Worm (Caenorhabditis elegans) whole organism, young adult: Measurements from ENCODE around the gene lys-6.
A peak's percentile ranks its signal among the peaks of the same experiment; 100 is the strongest.

ENCODE experiments used
- B0019.2 ChIP-seq: fragments of 200-800 bp; sonication (Bioruptor generic); conservative IDR thresholded peaks from 2 replicates; pipeline ENCODE4 v1.3.6; 2022; ENCODE audit warnings: missing genetic modification reagents, missing genetic modification characterization, missing compliant biosample characterization
- B0261.1 ChIP-seq: sonication (generic microtip); optimal IDR thresholded peaks from 2 replicates; lab custom pipeline; 2016; ENCODE audit warnings: mild to moderate bottlenecking, missing genetic modification characterization, moderate library complexity, missing compliant biosample characterization
- B0336.3 ChIP-seq: fragments of 200-800 bp; sonication (Bioruptor generic); IDR thresholded peaks from 2 replicates; pipeline ENCODE4 v1.3.6; 2022; ENCODE audit warnings: missing genetic modification characterization, missing compliant biosample characterization
- C06A6.2 ChIP-seq: fragments of 200-800 bp; sonication (Bioruptor generic); conservative IDR thresholded peaks from 2 replicates; pipeline ENCODE4 v1.3.6; 2022; ENCODE audit warnings: missing genetic modification characterization, missing compliant biosample characterization
- F49E8.2 ChIP-seq: sonication (generic microtip); optimal IDR thresholded peaks from 3 replicates; lab custom pipeline; 2017; ENCODE audit warnings: missing genetic modification characterization, mild to moderate bottlenecking, missing compliant biosample characterization, antibody characterized with exemption, moderate library complexity; ENCODE audit not compliant: insufficient read depth
- F52B5.7 ChIP-seq: sonication (generic microtip); optimal IDR thresholded peaks from 2 replicates; lab custom pipeline; 2016; ENCODE audit warnings: mild to moderate bottlenecking, missing genetic modification characterization, missing compliant biosample characterization
- K11D2.4 ChIP-seq: fragments of 200-800 bp; sonication (Bioruptor generic); IDR thresholded peaks from 2 replicates; pipeline ENCODE4 v1.3.6; 2022; ENCODE audit warnings: missing genetic modification reagents, missing genetic modification characterization, missing compliant biosample characterization
- K12H6.12 ChIP-seq: fragments of 200-800 bp; sonication (Bioruptor generic); optimal IDR thresholded peaks from 2 replicates; lab custom pipeline; 2018; ENCODE audit warnings: mild to moderate bottlenecking, missing genetic modification characterization, missing compliant biosample characterization
- T07F8.4 ChIP-seq: sonication (generic microtip); optimal IDR thresholded peaks from 2 replicates; lab custom pipeline; 2016; ENCODE audit warnings: mild to moderate bottlenecking, missing genetic modification characterization, moderate library complexity, missing compliant biosample characterization
- Y53F4B.3 ChIP-seq: fragments of 200-800 bp; sonication (Bioruptor generic); IDR thresholded peaks from 2 replicates; pipeline ENCODE4 v1.3.6; 2022; ENCODE audit warnings: missing genetic modification reagents, missing genetic modification characterization, missing compliant biosample characterization
- Y79H2A.3 ChIP-seq: fragments of 200-800 bp; sonication (Bioruptor generic); conservative IDR thresholded peaks from 2 replicates; pipeline ENCODE4 v1.3.6; 2022; ENCODE audit warnings: missing genetic modification reagents, missing genetic modification characterization, missing compliant biosample characterization
- akir-1 ChIP-seq: fragments of 200-800 bp; sonication (Bioruptor generic); optimal IDR thresholded peaks from 2 replicates; lab custom pipeline; 2018; ENCODE audit warnings: mild to moderate bottlenecking, missing genetic modification characterization, moderate library complexity, missing compliant biosample characterization
- ama-1 ChIP-seq, 3 experiments: fragments of 150-350 bp in 1 of 3; sonication (generic microtip) in 2 of 3; optimal IDR thresholded peaks; 2 replicates each; lab custom pipeline; 2014 to 2018; ENCODE audit warnings: missing biosample characterization in 2 of 3, missing genetic modification characterization in 2 of 3, missing genetic modification reagents in 2 of 3
- atf-7 ChIP-seq: sonication (generic microtip); optimal IDR thresholded peaks from 2 replicates; lab custom pipeline; 2017; ENCODE audit warnings: mild to moderate bottlenecking, missing genetic modification characterization, missing compliant biosample characterization
- ccch-3 ChIP-seq: fragments of 200-800 bp; sonication (Bioruptor generic); optimal IDR thresholded peaks from 2 replicates; lab custom pipeline; 2018; ENCODE audit warnings: mild to moderate bottlenecking, missing genetic modification characterization, missing compliant biosample characterization
- cebp-1 ChIP-seq, 2 experiments: fragments of 200-800 bp in 1 of 2; sonication (Bioruptor generic) in 1 of 2; sonication (generic microtip) in 1 of 2; IDR thresholded peaks in 1 of 2; optimal IDR thresholded peaks in 1 of 2; 2 replicates each; pipeline versions ENCODE4 v1.3.6 to Lab custom; 2017 to 2022; ENCODE audit warnings: missing compliant biosample characterization in 2 of 2, missing genetic modification characterization in 2 of 2, mild to moderate bottlenecking in 1 of 2, missing genetic modification reagents in 1 of 2, moderate library complexity in 1 of 2
- ceh-58 ChIP-seq: fragments of 200-800 bp; sonication (Bioruptor generic); IDR thresholded peaks from 2 replicates; pipeline ENCODE4 v1.3.6; 2022; ENCODE audit warnings: missing genetic modification characterization, missing compliant biosample characterization
- chd-7 ChIP-seq: sonication (generic microtip); optimal IDR thresholded peaks from 2 replicates; lab custom pipeline; 2016; ENCODE audit warnings: mild to moderate bottlenecking, missing genetic modification characterization, moderate library complexity, missing compliant biosample characterization
- dpl-1 ChIP-seq: fragments of 150-350 bp; optimal IDR thresholded peaks from 2 replicates; lab custom pipeline; 2014; ENCODE audit warnings: missing biosample characterization, missing genetic modification reagents, missing genetic modification characterization
- efl-1 ChIP-seq: fragments of 150-350 bp; optimal IDR thresholded peaks from 2 replicates; lab custom pipeline; 2014; ENCODE audit warnings: missing biosample characterization, missing genetic modification reagents, missing genetic modification characterization
- ekl-4 ChIP-seq: fragments of 200-800 bp; sonication (Bioruptor generic); IDR thresholded peaks from 2 replicates; pipeline ENCODE4 v1.3.6; 2022; ENCODE audit warnings: missing genetic modification reagents, missing genetic modification characterization, missing compliant biosample characterization
- gei-17 ChIP-seq: fragments of 200-800 bp; sonication (Bioruptor generic); optimal IDR thresholded peaks from 2 replicates; lab custom pipeline; 2018; ENCODE audit warnings: mild to moderate bottlenecking, missing genetic modification characterization, missing compliant biosample characterization
- lin-26 ChIP-seq: fragments of 200-800 bp; sonication (Bioruptor generic); IDR thresholded peaks from 2 replicates; pipeline ENCODE4 v1.3.6; 2022; ENCODE audit warnings: missing genetic modification reagents, missing genetic modification characterization, missing compliant biosample characterization
- lsy-27 ChIP-seq: sonication (generic microtip); optimal IDR thresholded peaks from 2 replicates; lab custom pipeline; 2017; ENCODE audit warnings: missing genetic modification characterization, mild to moderate bottlenecking, missing compliant biosample characterization, antibody characterized with exemption, missing genotype, borderline replicate concordance; ENCODE audit not compliant: insufficient read depth
- nhr-120 ChIP-seq: fragments of 200-800 bp; sonication (Bioruptor generic); IDR thresholded peaks from 2 replicates; pipeline ENCODE4 v1.3.6; 2022; ENCODE audit warnings: missing genetic modification characterization, missing compliant biosample characterization
- nhr-27 ChIP-seq: fragments of 200-800 bp; sonication (Bioruptor generic); optimal IDR thresholded peaks from 2 replicates; lab custom pipeline; 2018; ENCODE audit warnings: mild to moderate bottlenecking, missing genetic modification characterization, moderate library complexity, missing compliant biosample characterization
- rcor-1 ChIP-seq: fragments of 200-800 bp; sonication (Bioruptor generic); IDR thresholded peaks from 2 replicates; pipeline ENCODE4 v1.3.6; 2022; ENCODE audit warnings: missing genetic modification reagents, missing genetic modification characterization, missing compliant biosample characterization
- repo-1 ChIP-seq: sonication (generic microtip); optimal IDR thresholded peaks from 2 replicates; lab custom pipeline; 2017; ENCODE audit warnings: mild to moderate bottlenecking, missing genetic modification characterization, missing compliant biosample characterization
- snpc-1.3 ChIP-seq: sonication (generic microtip); optimal IDR thresholded peaks from 2 replicates; lab custom pipeline; 2017; ENCODE audit warnings: missing genetic modification characterization, mild to moderate bottlenecking, missing compliant biosample characterization, antibody characterized with exemption, moderate library complexity, missing genotype, missing genetic modification reagents; ENCODE audit not compliant: insufficient read depth
- snpc-4 ChIP-seq, 5 experiments: fragments of 150-350 bp in 1 of 5; sonication (generic microtip) in 4 of 5; optimal IDR thresholded peaks; 2 replicates each; lab custom pipeline; 2014 to 2018; ENCODE audit warnings: missing genetic modification characterization in 5 of 5, missing biosample characterization in 3 of 5, antibody characterized with exemption in 2 of 5, mild to moderate bottlenecking in 2 of 5, missing compliant biosample characterization in 2 of 5, missing genotype in 2 of 5, moderate library complexity in 2 of 5, missing genetic modification reagents in 1 of 5
- zfh-2 ChIP-seq: fragments of 200-800 bp; sonication (Bioruptor generic); conservative IDR thresholded peaks from 2 replicates; pipeline ENCODE4 v1.3.6; 2022; ENCODE audit warnings: missing genetic modification reagents, missing genetic modification characterization, missing compliant biosample characterization
- ztf-18 ChIP-seq: sonication (generic microtip); optimal IDR thresholded peaks from 2 replicates; lab custom pipeline; 2016; ENCODE audit warnings: missing genotype, mild to moderate bottlenecking, missing genetic modification characterization, missing compliant biosample characterization
- ztf-28 ChIP-seq: fragments of 200-800 bp; sonication (Bioruptor generic); IDR thresholded peaks from 2 replicates; pipeline ENCODE4 v1.3.6; 2022; ENCODE audit warnings: missing genetic modification reagents, missing genetic modification characterization, missing compliant biosample characterization

Gene lys-6

DNA sequence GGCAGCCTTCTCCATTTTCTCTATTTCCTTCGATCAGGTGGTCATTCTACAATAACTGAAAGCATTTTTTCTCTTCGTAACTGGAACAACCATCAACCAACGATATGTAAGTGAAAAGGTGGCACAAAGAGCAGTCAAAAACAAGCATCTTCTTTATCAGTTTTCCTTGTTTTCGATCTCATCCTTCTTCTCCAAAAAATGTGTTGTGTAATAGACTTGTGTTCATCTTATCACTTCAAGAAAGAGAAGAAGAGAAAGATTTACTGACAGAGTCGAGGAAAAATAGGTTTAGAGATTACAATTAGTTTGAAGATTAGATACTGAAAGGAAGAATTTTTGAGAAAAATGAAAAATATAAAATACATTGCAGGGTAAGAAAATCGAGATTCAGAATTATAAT is 17.6 kb upstream of the lys-6 start:
- TF ChIP-seq ztf-18 (tag; lab: Kevin White, UChicago) (no peak), Y79H2A.3 (GFP tag; lab: Robert Waterston, UW) (no peak), ekl-4 (no peak), lin-26 (no peak), zfh-2 (GFP tag; lab: Robert Waterston, UW) (no peak)

DNA sequence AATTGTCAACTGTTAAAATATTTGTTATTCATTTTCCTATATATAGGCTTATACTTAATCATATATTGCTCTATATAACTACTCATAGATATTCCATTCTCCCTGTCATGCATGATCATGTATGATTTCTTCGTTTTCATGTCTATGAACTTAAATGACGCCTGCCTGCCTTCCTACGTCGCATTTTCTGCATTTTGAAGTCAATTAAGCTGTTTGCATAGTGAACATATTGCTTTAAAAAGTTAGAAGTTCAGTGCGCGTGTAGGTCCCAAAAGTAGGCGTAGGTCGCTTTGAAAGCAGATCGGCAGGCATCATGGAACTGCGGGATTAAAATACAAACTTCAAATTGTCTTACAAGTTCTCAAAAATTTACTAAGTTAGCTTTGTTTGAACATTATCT is 17.0 kb upstream of the lys-6 start:
- TF ChIP-seq Y53F4B.3: no peak
- TF ChIP-seq ceh-58 (GFP tag; lab: Robert Waterston, UW): no peak
- peak; percentile 13 for TF ChIP-seq F52B5.7 (tag; lab: Kevin White, UChicago)
- no peak for TF ChIP-seq C06A6.2
- TF ChIP-seq cebp-1 (GFP tag; IDR thresholded peaks at IDR 0.05; lab: Robert Waterston, UW): 0 out of 2 replicates have a peak, but pooled peaks have one; percentile 22
- peak; percentile 21 for TF ChIP-seq cebp-1 (tag; optimal IDR thresholded peaks at IDR 0.05; lab: Kevin White, UChicago)

DNA sequence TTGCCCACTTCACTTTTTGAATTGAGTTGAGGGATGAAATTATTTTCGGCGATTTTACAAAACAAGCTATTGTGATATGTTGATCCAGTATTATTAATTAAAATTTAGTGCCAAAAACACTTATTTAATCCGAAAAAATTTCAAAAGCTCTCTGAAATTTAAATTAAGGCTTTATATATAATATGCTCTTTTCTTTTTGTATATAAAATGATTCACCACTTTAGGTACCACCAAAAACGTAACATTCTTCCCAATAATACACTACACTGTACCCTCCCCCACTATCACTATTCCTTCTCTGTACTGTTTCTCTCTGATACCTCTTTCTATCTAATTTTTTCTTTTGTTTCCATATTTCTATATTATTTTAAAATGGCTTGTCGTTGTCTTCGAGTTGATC is 16.1 kb upstream of the lys-6 start, which contains the start of gene prx-2:
prx-2 (plus strand) TSS at position 301 of the 400 bp plus-strand sequence.
- no peak for TF ChIP-seq T07F8.4
- no peak for TF ChIP-seq nhr-27 (tag; lab: Kevin White, UChicago)
- no peak for TF ChIP-seq efl-1
- TF ChIP-seq ama-1 (optimal IDR thresholded peaks at IDR 0.05; lab: Kevin White, UChicago): no peak
- TF ChIP-seq ama-1 (GFP tag; optimal IDR thresholded peaks at IDR 0.05; lab: Kevin White, UChicago): no peak
- TF ChIP-seq B0019.2 (GFP tag; lab: Robert Waterston, UW): no peak
- no peak for TF ChIP-seq F49E8.2 (tag; lab: Kevin White, UChicago)
- no peak for TF ChIP-seq repo-1 (tag; lab: Kevin White, UChicago)
- no peak for TF ChIP-seq lsy-27 (tag; lab: Kevin White, UChicago)
- TF ChIP-seq snpc-1.3 (tag; lab: Kevin White, UChicago): no peak
- no peak for TF ChIP-seq dpl-1
- TF ChIP-seq B0336.3 (GFP tag; lab: Robert Waterston, UW): no peak
- no peak for TF ChIP-seq ceh-58 (GFP tag; lab: Robert Waterston, UW)
- no peak for TF ChIP-seq ccch-3 (GFP tag; lab: Kevin White, UChicago)
- TF ChIP-seq chd-7 (tag; lab: Kevin White, UChicago): no peak
- TF ChIP-seq K11D2.4: no peak
- no peak for TF ChIP-seq K12H6.12
- TF ChIP-seq B0261.1 (tag; lab: Kevin White, UChicago): no peak
- TF ChIP-seq atf-7 (tag; lab: Kevin White, UChicago): no peak
- no peak for TF ChIP-seq gei-17
- TF ChIP-seq nhr-120 (GFP tag; lab: Robert Waterston, UW): no peak

DNA sequence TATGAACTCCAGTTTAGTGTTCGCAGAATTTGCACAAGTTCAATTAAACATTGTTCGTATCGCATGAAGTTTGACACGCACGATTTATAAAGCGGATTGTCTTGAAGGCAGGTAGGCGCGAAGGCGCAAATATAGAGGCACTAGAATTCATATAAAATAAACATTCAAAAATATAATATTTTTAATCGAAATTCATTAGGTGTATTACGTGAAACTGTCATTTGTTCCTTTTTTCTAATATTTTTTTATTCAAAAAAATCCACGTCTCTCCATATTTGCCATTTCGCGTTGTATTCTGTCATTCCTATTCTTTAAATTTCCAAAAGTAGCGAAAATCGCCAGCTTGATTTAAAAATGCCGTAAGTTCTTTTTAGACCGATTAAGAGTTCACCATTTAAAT is 14.1 kb upstream of the lys-6 start, which contains the start of gene ZK809.1:
ZK809.1 (plus strand) TSS at position 301 of the 400 bp plus-strand sequence.
- TF ChIP-seq rcor-1 (GFP tag; lab: Robert Waterston, UW) (no peak), akir-1 (GFP tag; lab: Kevin White, UChicago) (no peak), snpc-4 (GFP tag; optimal IDR thresholded peaks at IDR 0.05; lab: Kevin White, UChicago) (no peak), snpc-4 (tag; optimal IDR thresholded peaks at IDR 0.05; lab: Kevin White, UChicago) (no peak), ztf-28 (no peak)
- TF ChIP-seq, all 124 proteins: peak for 0
